Worm (Caenorhabditis elegans) whole organism, late embryonic: ENCODE data around the gene nhr-30.

Experiments
- F13H6.1 ChIP-seq: sonication (generic microtip); optimal IDR thresholded peaks from 2 replicates; lab custom pipeline; 2016; ENCODE audit warnings: missing genetic modification characterization, missing compliant biosample characterization
- K09A11.1 ChIP-seq: sonication (generic microtip); optimal IDR thresholded peaks from 2 replicates; lab custom pipeline; 2017; ENCODE audit warnings: antibody characterized with exemption, mild to moderate bottlenecking, missing genetic modification characterization, missing compliant biosample characterization; ENCODE audit not compliant: insufficient read depth
- T23F11.4 ChIP-seq: fragments of 200-800 bp; sonication (Bioruptor generic); optimal IDR thresholded peaks from 2 replicates; lab custom pipeline; 2018; ENCODE audit warnings: mild to moderate bottlenecking, missing genetic modification characterization, missing compliant biosample characterization
- ahr-1 ChIP-seq: sonication (generic microtip); optimal IDR thresholded peaks from 2 replicates; lab custom pipeline; 2016; ENCODE audit warnings: missing genetic modification characterization, missing compliant biosample characterization
- ama-1 ChIP-seq: fragments of 150-350 bp; optimal IDR thresholded peaks from 2 replicates; lab custom pipeline; 2014
- ceh-18 ChIP-seq: sonication (generic microtip); optimal IDR thresholded peaks from 2 replicates; lab custom pipeline; 2016; ENCODE audit warnings: missing genetic modification characterization, missing compliant biosample characterization
- ceh-6 ChIP-seq: fragments of 200-800 bp; sonication (Bioruptor generic); optimal IDR thresholded peaks from 2 replicates; lab custom pipeline; 2018; ENCODE audit warnings: mild to moderate bottlenecking, missing genetic modification characterization, missing compliant biosample characterization
- ceh-9 ChIP-seq: sonication (generic microtip); optimal IDR thresholded peaks from 2 replicates; lab custom pipeline; 2016; ENCODE audit warnings: mild to moderate bottlenecking, missing genetic modification characterization, inconsistent platforms, missing compliant biosample characterization
- che-1 ChIP-seq: sonication (generic microtip); optimal IDR thresholded peaks from 2 replicates; lab custom pipeline; 2016; ENCODE audit warnings: mild to moderate bottlenecking, missing genetic modification characterization, missing compliant biosample characterization
- dmd-4 ChIP-seq: sonication (generic microtip); optimal IDR thresholded peaks from 2 replicates; lab custom pipeline; 2016; ENCODE audit warnings: borderline replicate concordance, missing genetic modification characterization, missing compliant biosample characterization
- elt-2 ChIP-seq: sonication (generic microtip); optimal IDR thresholded peaks from 2 replicates; lab custom pipeline; 2016; ENCODE audit warnings: missing genetic modification reagents, missing genetic modification characterization, missing compliant biosample characterization
- elt-4 ChIP-seq: sonication (generic microtip); optimal IDR thresholded peaks from 2 replicates; lab custom pipeline; 2016; ENCODE audit warnings: missing genetic modification characterization, missing compliant biosample characterization
- ets-4 ChIP-seq: sonication (generic microtip); optimal IDR thresholded peaks from 2 replicates; lab custom pipeline; 2016; ENCODE audit warnings: missing genetic modification characterization, missing compliant biosample characterization
- fax-1 ChIP-seq: sonication (generic microtip); optimal IDR thresholded peaks from 2 replicates; lab custom pipeline; 2016; ENCODE audit warnings: missing genotype, missing genetic modification characterization, missing compliant biosample characterization
- hlh-15 ChIP-seq: sonication (generic microtip); optimal IDR thresholded peaks from 2 replicates; lab custom pipeline; 2016; ENCODE audit warnings: missing genetic modification characterization, missing compliant biosample characterization
- hlh-30 ChIP-seq: sonication (generic microtip); optimal IDR thresholded peaks from 2 replicates; lab custom pipeline; 2017; ENCODE audit warnings: antibody characterized with exemption, missing genetic modification characterization, missing compliant biosample characterization; ENCODE audit not compliant: insufficient read depth
- hlh-8 ChIP-seq: sonication (generic microtip); optimal IDR thresholded peaks from 2 replicates; lab custom pipeline; 2016; ENCODE audit warnings: missing genotype, missing genetic modification characterization, missing compliant biosample characterization
- lim-6 ChIP-seq: sonication (generic microtip); optimal IDR thresholded peaks from 2 replicates; lab custom pipeline; 2016; ENCODE audit warnings: missing genetic modification characterization, missing compliant biosample characterization
- lin-11 ChIP-seq: fragments of 200-800 bp; sonication (Bioruptor generic); optimal IDR thresholded peaks from 2 replicates; lab custom pipeline; 2018; ENCODE audit warnings: mild to moderate bottlenecking, missing genetic modification characterization, missing compliant biosample characterization
- mec-3 ChIP-seq: sonication (generic microtip); optimal IDR thresholded peaks from 2 replicates; lab custom pipeline; 2016; ENCODE audit warnings: borderline replicate concordance, missing genetic modification characterization, missing compliant biosample characterization
- npax-4 ChIP-seq: sonication (generic microtip); optimal IDR thresholded peaks from 2 replicates; lab custom pipeline; 2016; ENCODE audit warnings: missing genetic modification characterization, missing compliant biosample characterization
- odd-2 ChIP-seq: sonication (generic microtip); optimal IDR thresholded peaks from 2 replicates; lab custom pipeline; 2017; ENCODE audit warnings: antibody characterized with exemption, mild to moderate bottlenecking, missing genetic modification characterization, missing compliant biosample characterization
- pag-3 ChIP-seq: sonication (generic microtip); optimal IDR thresholded peaks from 2 replicates; lab custom pipeline; 2016; ENCODE audit warnings: missing compliant biosample characterization, missing genetic modification characterization, borderline replicate concordance
- pat-9 ChIP-seq: fragments of 200-800 bp; sonication (Bioruptor generic); optimal IDR thresholded peaks from 2 replicates; lab custom pipeline; 2018; ENCODE audit warnings: mild to moderate bottlenecking, missing genetic modification characterization, moderate library complexity, missing compliant biosample characterization
- pha-2 ChIP-seq: sonication (generic microtip); optimal IDR thresholded peaks from 2 replicates; lab custom pipeline; 2017; ENCODE audit warnings: mild to moderate bottlenecking, missing genetic modification characterization, missing compliant biosample characterization
- pros-1 ChIP-seq: fragments of 150-350 bp; optimal IDR thresholded peaks from 2 replicates; lab custom pipeline; 2014; ENCODE audit warnings: missing biosample characterization, missing genetic modification reagents, missing genetic modification characterization
- rnt-1 ChIP-seq: sonication (generic microtip); optimal IDR thresholded peaks from 2 replicates; lab custom pipeline; 2016; ENCODE audit warnings: missing genetic modification characterization, missing compliant biosample characterization
- sox-2 ChIP-seq: fragments of 200-800 bp; sonication (Bioruptor generic); IDR thresholded peaks from 2 replicates; pipeline ENCODE4 v1.3.6; 2022; ENCODE audit warnings: missing genetic modification reagents, missing genetic modification characterization, missing compliant biosample characterization
- tbx-2 ChIP-seq: sonication (generic microtip); optimal IDR thresholded peaks from 2 replicates; lab custom pipeline; 2016; ENCODE audit warnings: missing genetic modification characterization, missing compliant biosample characterization
- tbx-7 ChIP-seq: sonication (generic microtip); optimal IDR thresholded peaks from 2 replicates; lab custom pipeline; 2016; ENCODE audit warnings: missing genotype, missing genetic modification characterization, missing compliant biosample characterization
- ttx-3 ChIP-seq: sonication (generic microtip); optimal IDR thresholded peaks from 2 replicates; lab custom pipeline; 2016; ENCODE audit warnings: missing genetic modification reagents, missing genetic modification characterization, missing compliant biosample characterization
- unc-3 ChIP-seq, 2 experiments: fragments of 200-800 bp in 1 of 2; sonication (Bioruptor generic) in 1 of 2; sonication (generic microtip) in 1 of 2; conservative IDR thresholded peaks in 1 of 2; optimal IDR thresholded peaks in 1 of 2; 2 replicates each; pipeline versions ENCODE4 v1.3.6 to Lab custom; 2016 to 2022; ENCODE audit warnings: missing compliant biosample characterization in 2 of 2, missing genetic modification characterization in 2 of 2, missing genetic modification reagents in 1 of 2
- unc-42 ChIP-seq: sonication (generic microtip); optimal IDR thresholded peaks from 2 replicates; lab custom pipeline; 2016; ENCODE audit warnings: missing genotype, missing genetic modification characterization, missing compliant biosample characterization
- zip-5 ChIP-seq: sonication (generic microtip); optimal IDR thresholded peaks from 2 replicates; lab custom pipeline; 2016; ENCODE audit warnings: missing genetic modification characterization, missing compliant biosample characterization

Gene nhr-30

DNA sequence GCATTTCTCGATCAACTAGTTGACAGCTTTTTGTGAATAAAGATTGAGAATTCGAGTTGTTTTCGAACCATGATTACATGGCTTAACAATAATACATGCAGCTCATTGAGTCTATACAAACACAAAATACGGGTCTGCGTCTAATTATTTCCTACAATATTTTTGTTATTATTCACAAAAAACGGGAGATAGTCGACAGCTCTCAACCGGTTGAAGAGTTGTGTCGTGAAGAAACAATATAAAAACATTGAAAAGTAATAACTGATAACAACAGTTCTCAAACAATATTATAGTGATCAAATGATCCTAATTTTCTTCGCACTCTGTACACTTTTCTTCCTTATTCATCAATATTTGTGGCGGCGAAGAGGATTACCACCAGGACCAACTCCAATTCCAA is 3.9 kb upstream of the nhr-30 start, which contains the start of gene cyp-33B1:
Gene cyp-33B1, plus strand, starts transcription at position 301 of the 400 bp plus-strand sequence.
- TF ChIP-seq ceh-18 (tag; lab: Kevin White, UChicago), result no peak
- no peak for TF ChIP-seq zip-5 (tag; lab: Kevin White, UChicago)

DNA sequence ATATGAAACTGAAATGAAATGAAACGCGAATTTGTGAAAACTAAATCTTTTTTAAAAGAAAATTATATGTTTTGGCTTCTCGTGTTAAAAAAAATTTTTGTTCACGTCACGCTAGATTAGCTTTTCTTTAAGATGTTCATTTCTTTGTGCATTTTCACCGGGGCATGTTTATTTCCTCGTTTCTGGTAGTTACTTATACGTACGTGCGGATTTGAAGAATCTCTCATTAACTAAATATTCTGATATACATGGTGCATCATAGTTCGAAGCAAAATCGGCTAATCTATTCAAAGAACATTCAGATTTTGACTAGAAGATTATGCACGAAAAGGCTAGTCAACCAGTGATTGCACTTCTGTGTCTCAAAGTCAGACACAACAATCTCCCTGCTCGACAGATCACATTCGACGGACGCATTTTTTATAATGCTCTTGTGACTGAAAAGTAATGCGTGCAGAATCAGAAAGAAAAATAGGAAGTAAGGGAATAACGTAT is 2.6 kb downstream of the nhr-30 start, which contains the start of gene C25E10.17:
Gene C25E10.17, minus strand, starts transcription at position 51 of the 495 bp plus-strand sequence.
- TF ChIP-seq T23F11.4, result no peak
- no peak for TF ChIP-seq mec-3
- TF ChIP-seq zip-5 (tag; lab: Kevin White, UChicago), result no peak
- no peak for TF ChIP-seq pha-2 (tag; lab: Kevin White, UChicago)
- no peak for TF ChIP-seq elt-2
- no peak for TF ChIP-seq lin-11
- no peak for TF ChIP-seq ets-4 (tag; lab: Kevin White, UChicago)
- no peak for TF ChIP-seq hlh-8 (tag; lab: Kevin White, UChicago)
- TF ChIP-seq ceh-18 (tag; lab: Kevin White, UChicago), result no peak
- TF ChIP-seq pros-1 (tag; lab: Kevin White, UChicago), result no peak
- TF ChIP-seq ahr-1, result no peak
- TF ChIP-seq hlh-15, result no peak
- no peak for TF ChIP-seq ceh-6 (GFP tag; lab: Kevin White, UChicago)
- TF ChIP-seq ama-1 (lab: Kevin White, UChicago), result no peak

DNA sequence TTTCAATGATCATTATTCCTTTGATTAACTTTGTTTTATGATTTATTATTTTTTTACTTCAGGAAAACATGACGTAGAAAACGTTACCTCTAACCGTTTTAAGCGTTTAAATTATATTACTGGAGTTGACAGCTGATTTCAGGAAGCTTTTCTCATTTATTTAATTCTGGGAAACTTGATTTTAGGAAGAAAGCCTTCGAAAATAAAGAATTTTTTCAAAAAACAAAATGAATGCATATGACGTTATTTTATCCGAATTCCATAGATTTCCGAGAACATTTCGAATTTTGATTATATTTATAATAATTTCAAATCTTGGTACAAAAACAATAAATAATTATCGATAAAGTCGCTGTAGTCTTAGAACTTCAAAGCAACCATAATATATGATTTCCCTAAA is 4.3 kb downstream of the nhr-30 start:
- no peak for TF ChIP-seq K09A11.1 (tag; lab: Kevin White, UChicago)
- TF ChIP-seq, all 69 proteins: peak for 0

DNA sequence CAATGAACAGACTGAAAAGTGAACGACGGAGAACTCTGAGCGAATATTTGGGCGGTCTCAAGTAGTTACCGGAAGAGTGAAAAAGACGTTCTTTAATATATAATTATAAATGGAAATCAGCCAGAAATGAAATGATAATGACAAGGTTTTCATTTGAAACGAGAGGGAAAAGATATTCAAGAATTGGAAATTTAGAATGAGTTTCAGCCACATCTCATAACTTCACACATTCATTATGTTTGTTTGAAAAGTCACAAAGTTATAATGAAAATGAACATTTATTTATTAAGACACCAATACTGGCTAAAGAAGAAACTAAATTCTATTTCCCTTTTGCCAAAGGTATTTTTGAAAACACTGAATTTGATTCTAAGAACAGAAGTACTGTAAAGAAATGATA is 6.1 kb downstream of the nhr-30 start, which contains the start of gene C25E10.7:
Gene C25E10.7, minus strand, starts transcription at position 101 of the 400 bp plus-strand sequence.
- no peak for TF ChIP-seq unc-42
- no peak for TF ChIP-seq pag-3
- no peak for TF ChIP-seq rnt-1 (tag; lab: Kevin White, UChicago)

DNA sequence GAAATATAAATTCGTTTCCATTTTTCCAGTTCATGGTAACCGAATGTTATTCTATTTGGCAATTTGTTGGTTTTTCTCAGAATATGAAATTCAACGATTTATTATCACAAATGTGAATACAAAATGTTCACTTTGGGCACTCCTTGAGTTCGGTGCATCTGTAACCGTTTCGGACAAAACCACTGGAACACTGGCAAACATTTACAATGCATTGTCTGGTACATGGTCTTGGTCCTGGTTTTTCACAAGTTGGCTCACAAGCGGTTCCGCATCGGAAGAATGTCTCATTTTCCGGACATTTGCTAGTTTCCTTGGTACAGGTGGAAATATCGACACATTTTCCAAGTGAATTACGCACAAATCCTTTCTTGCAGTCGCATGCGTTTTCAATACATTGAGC is 8.3 kb downstream of the nhr-30 start:
- no peak for TF ChIP-seq elt-4 (tag; lab: Kevin White, UChicago)
- TF ChIP-seq tbx-2 (tag; lab: Kevin White, UChicago), result no peak
- no peak for TF ChIP-seq che-1 (tag; lab: Kevin White, UChicago)
- TF ChIP-seq lim-6 (tag; lab: Kevin White, UChicago), result no peak
- no peak for TF ChIP-seq ceh-18 (tag; lab: Kevin White, UChicago)
- no peak for TF ChIP-seq unc-42
- TF ChIP-seq hlh-30 (tag; lab: Kevin White, UChicago), result no peak
- TF ChIP-seq tbx-7 (tag; lab: Kevin White, UChicago), result no peak
- TF ChIP-seq rnt-1 (tag; lab: Kevin White, UChicago), result no peak
- TF ChIP-seq ceh-9 (tag; lab: Kevin White, UChicago), result no peak
- no peak for TF ChIP-seq F13H6.1 (tag; lab: Kevin White, UChicago)
- no peak for TF ChIP-seq npax-4 (tag; lab: Kevin White, UChicago)
- no peak for TF ChIP-seq ttx-3 (tag; lab: Kevin White, UChicago)
- no peak for TF ChIP-seq unc-3 (GFP tag; conservative IDR thresholded peaks at IDR 0.05; lab: Robert Waterston, UW)
- no peak for TF ChIP-seq unc-3 (tag; optimal IDR thresholded peaks at IDR 0.05; lab: Kevin White, UChicago)

DNA sequence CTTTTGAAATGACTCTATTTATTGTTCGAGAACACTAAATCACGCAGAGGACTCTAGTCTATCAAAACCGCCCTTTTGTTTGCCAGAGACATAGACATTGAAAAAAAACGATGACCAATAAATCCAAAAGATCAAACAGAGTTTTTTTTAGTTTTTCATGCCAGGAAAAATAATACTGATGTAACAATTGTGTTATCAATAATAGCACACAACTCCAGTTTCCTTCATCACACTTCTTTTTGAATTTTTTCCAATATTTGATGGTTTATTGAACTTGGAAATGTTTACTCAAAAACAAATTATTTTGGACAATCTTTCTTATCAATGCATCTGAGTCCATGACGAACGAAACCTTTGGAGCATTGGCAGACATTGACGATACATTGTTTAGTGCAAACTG is 9.0 kb downstream of the nhr-30 start, which contains the start of gene C25E10.8:
Gene C25E10.8, minus strand, starts transcription at position 101 of the 400 bp plus-strand sequence.
- TF ChIP-seq npax-4 (tag; lab: Kevin White, UChicago) (no peak), pag-3 (no peak), fax-1 (tag; lab: Kevin White, UChicago) (no peak), sox-2 (GFP tag; lab: Robert Waterston, UW) (no peak), pat-9 (tag; lab: Kevin White, UChicago) (no peak), hlh-8 (tag; lab: Kevin White, UChicago) (no peak), elt-2 (no peak), dmd-4 (tag; lab: Kevin White, UChicago) (no peak), hlh-30 (tag; lab: Kevin White, UChicago) (no peak), K09A11.1 (tag; lab: Kevin White, UChicago) (no peak), odd-2 (tag; lab: Kevin White, UChicago) (no peak)
